Worm (Caenorhabditis elegans) whole organism, late embryonic: ENCODE measurements around the gene spe-36.

ENCODE experiments used
- C08G9.2 ChIP-seq: sonication (generic microtip); optimal IDR thresholded peaks from 2 replicates; lab custom pipeline; 2016; ENCODE audit warnings: mild to moderate bottlenecking, missing genetic modification characterization, moderate library complexity, missing compliant biosample characterization
- F13H6.1 ChIP-seq: sonication (generic microtip); optimal IDR thresholded peaks from 2 replicates; lab custom pipeline; 2016; ENCODE audit warnings: missing genetic modification characterization, missing compliant biosample characterization
- K02D7.2 ChIP-seq: sonication (generic microtip); optimal IDR thresholded peaks from 2 replicates; lab custom pipeline; 2017; ENCODE audit warnings: mild to moderate bottlenecking, missing genetic modification characterization, missing compliant biosample characterization
- K09A11.1 ChIP-seq: sonication (generic microtip); optimal IDR thresholded peaks from 2 replicates; lab custom pipeline; 2017; ENCODE audit warnings: antibody characterized with exemption, mild to moderate bottlenecking, missing genetic modification characterization, missing compliant biosample characterization; ENCODE audit not compliant: insufficient read depth
- Y22D7AL.16 ChIP-seq: sonication (generic microtip); optimal IDR thresholded peaks from 2 replicates; lab custom pipeline; 2016; ENCODE audit warnings: missing genetic modification characterization, missing compliant biosample characterization
- ahr-1 ChIP-seq: sonication (generic microtip); optimal IDR thresholded peaks from 2 replicates; lab custom pipeline; 2016; ENCODE audit warnings: missing genetic modification characterization, missing compliant biosample characterization
- ama-1 ChIP-seq: fragments of 150-350 bp; optimal IDR thresholded peaks from 2 replicates; lab custom pipeline; 2014
- ceh-14 ChIP-seq: sonication (generic microtip); optimal IDR thresholded peaks from 2 replicates; lab custom pipeline; 2016; ENCODE audit warnings: missing genotype, missing genetic modification characterization, missing compliant biosample characterization
- ceh-19 ChIP-seq: fragments of 200-800 bp; sonication (Bioruptor generic); optimal IDR thresholded peaks from 2 replicates; lab custom pipeline; 2018; ENCODE audit warnings: mild to moderate bottlenecking, missing genetic modification characterization, missing compliant biosample characterization
- ceh-2 ChIP-seq: sonication (generic microtip); optimal IDR thresholded peaks from 2 replicates; lab custom pipeline; 2016; ENCODE audit warnings: missing genotype, missing genetic modification characterization, missing compliant biosample characterization
- ceh-22 ChIP-seq: sonication (generic microtip); optimal IDR thresholded peaks from 2 replicates; lab custom pipeline; 2017; ENCODE audit warnings: missing biosample characterization, missing genetic modification characterization
- ceh-24 ChIP-seq: sonication (generic microtip); optimal IDR thresholded peaks from 2 replicates; lab custom pipeline; 2016; ENCODE audit warnings: mild to moderate bottlenecking, missing genetic modification characterization, missing compliant biosample characterization
- ceh-30 ChIP-seq: fragments of 150-350 bp; optimal IDR thresholded peaks from 2 replicates; lab custom pipeline; 2014; ENCODE audit warnings: missing biosample characterization, missing genetic modification characterization
- ceh-31 ChIP-seq: sonication (generic microtip); optimal IDR thresholded peaks from 2 replicates; lab custom pipeline; 2016; ENCODE audit warnings: missing genetic modification characterization, missing compliant biosample characterization
- ceh-34 ChIP-seq: sonication (generic microtip); optimal IDR thresholded peaks from 2 replicates; lab custom pipeline; 2016; ENCODE audit warnings: mild to moderate bottlenecking, missing genetic modification characterization, missing compliant biosample characterization
- ceh-48 ChIP-seq: sonication (generic microtip); optimal IDR thresholded peaks from 2 replicates; lab custom pipeline; 2016; ENCODE audit warnings: missing genetic modification characterization, inconsistent platforms, missing compliant biosample characterization
- ceh-6 ChIP-seq: fragments of 200-800 bp; sonication (Bioruptor generic); optimal IDR thresholded peaks from 2 replicates; lab custom pipeline; 2018; ENCODE audit warnings: mild to moderate bottlenecking, missing genetic modification characterization, missing compliant biosample characterization
- ceh-9 ChIP-seq: sonication (generic microtip); optimal IDR thresholded peaks from 2 replicates; lab custom pipeline; 2016; ENCODE audit warnings: mild to moderate bottlenecking, missing genetic modification characterization, inconsistent platforms, missing compliant biosample characterization
- dmd-4 ChIP-seq: sonication (generic microtip); optimal IDR thresholded peaks from 2 replicates; lab custom pipeline; 2016; ENCODE audit warnings: borderline replicate concordance, missing genetic modification characterization, missing compliant biosample characterization
- dve-1 ChIP-seq: sonication (generic microtip); optimal IDR thresholded peaks from 2 replicates; lab custom pipeline; 2017; ENCODE audit warnings: antibody characterized with exemption, mild to moderate bottlenecking, missing genetic modification characterization, missing compliant biosample characterization
- elt-2 ChIP-seq: sonication (generic microtip); optimal IDR thresholded peaks from 2 replicates; lab custom pipeline; 2016; ENCODE audit warnings: missing genetic modification reagents, missing genetic modification characterization, missing compliant biosample characterization
- elt-4 ChIP-seq: sonication (generic microtip); optimal IDR thresholded peaks from 2 replicates; lab custom pipeline; 2016; ENCODE audit warnings: missing genetic modification characterization, missing compliant biosample characterization
- ets-4 ChIP-seq: sonication (generic microtip); optimal IDR thresholded peaks from 2 replicates; lab custom pipeline; 2016; ENCODE audit warnings: missing genetic modification characterization, missing compliant biosample characterization
- eyg-1 ChIP-seq: sonication (generic microtip); optimal IDR thresholded peaks from 2 replicates; lab custom pipeline; 2016; ENCODE audit warnings: missing genotype, missing genetic modification characterization, missing compliant biosample characterization
- fkh-6 ChIP-seq: sonication (generic microtip); optimal IDR thresholded peaks from 2 replicates; lab custom pipeline; 2016; ENCODE audit warnings: missing genetic modification characterization, missing compliant biosample characterization
- gmeb-2 ChIP-seq: sonication (generic microtip); optimal IDR thresholded peaks from 2 replicates; lab custom pipeline; 2016; ENCODE audit warnings: missing genetic modification characterization, inconsistent platforms, missing compliant biosample characterization
- hlh-15 ChIP-seq: sonication (generic microtip); optimal IDR thresholded peaks from 2 replicates; lab custom pipeline; 2016; ENCODE audit warnings: missing genetic modification characterization, missing compliant biosample characterization
- hlh-30 ChIP-seq: sonication (generic microtip); optimal IDR thresholded peaks from 2 replicates; lab custom pipeline; 2017; ENCODE audit warnings: antibody characterized with exemption, missing genetic modification characterization, missing compliant biosample characterization; ENCODE audit not compliant: insufficient read depth
- hlh-6 ChIP-seq: sonication (generic microtip); optimal IDR thresholded peaks from 2 replicates; lab custom pipeline; 2016; ENCODE audit warnings: missing genotype, missing genetic modification characterization, missing compliant biosample characterization
- madf-2 ChIP-seq: sonication (generic microtip); optimal IDR thresholded peaks from 2 replicates; lab custom pipeline; 2017; ENCODE audit warnings: missing genetic modification characterization, missing compliant biosample characterization
- nfya-1 ChIP-seq: sonication (generic microtip); optimal IDR thresholded peaks from 2 replicates; lab custom pipeline; 2017; ENCODE audit warnings: missing genetic modification characterization, mild to moderate bottlenecking, missing compliant biosample characterization, antibody characterized with exemption, moderate library complexity
- npax-4 ChIP-seq: sonication (generic microtip); optimal IDR thresholded peaks from 2 replicates; lab custom pipeline; 2016; ENCODE audit warnings: missing genetic modification characterization, missing compliant biosample characterization
- pag-3 ChIP-seq: sonication (generic microtip); optimal IDR thresholded peaks from 2 replicates; lab custom pipeline; 2016; ENCODE audit warnings: missing compliant biosample characterization, missing genetic modification characterization, borderline replicate concordance
- pat-9 ChIP-seq: fragments of 200-800 bp; sonication (Bioruptor generic); optimal IDR thresholded peaks from 2 replicates; lab custom pipeline; 2018; ENCODE audit warnings: mild to moderate bottlenecking, missing genetic modification characterization, moderate library complexity, missing compliant biosample characterization
- pax-1 ChIP-seq: fragments of 150-350 bp; optimal IDR thresholded peaks from 2 replicates; lab custom pipeline; 2014; ENCODE audit warnings: missing biosample characterization, missing genetic modification characterization
- pha-4 ChIP-seq: fragments of 150-350 bp; optimal IDR thresholded peaks from 2 replicates; lab custom pipeline; 2018; ENCODE audit warnings: missing biosample characterization, missing genetic modification reagents, missing genetic modification characterization
- pqm-1 ChIP-seq: sonication (generic microtip); optimal IDR thresholded peaks from 2 replicates; lab custom pipeline; 2016; ENCODE audit warnings: missing genetic modification characterization, missing compliant biosample characterization
- ref-2 ChIP-seq: sonication (generic microtip); optimal IDR thresholded peaks from 2 replicates; lab custom pipeline; 2016; ENCODE audit warnings: missing genetic modification characterization, missing compliant biosample characterization
- rnt-1 ChIP-seq: sonication (generic microtip); optimal IDR thresholded peaks from 2 replicates; lab custom pipeline; 2016; ENCODE audit warnings: missing genetic modification characterization, missing compliant biosample characterization
- sdc-2 ChIP-seq: sonication (generic microtip); optimal IDR thresholded peaks from 2 replicates; lab custom pipeline; 2016; ENCODE audit warnings: missing genotype, missing genetic modification characterization, missing compliant biosample characterization
- sox-2 ChIP-seq: fragments of 200-800 bp; sonication (Bioruptor generic); IDR thresholded peaks from 2 replicates; pipeline ENCODE4 v1.3.6; 2022; ENCODE audit warnings: missing genetic modification reagents, missing genetic modification characterization, missing compliant biosample characterization
- sox-4 ChIP-seq: sonication (generic microtip); optimal IDR thresholded peaks from 2 replicates; lab custom pipeline; 2017; ENCODE audit warnings: mild to moderate bottlenecking, missing genetic modification characterization, inconsistent platforms, missing compliant biosample characterization
- syd-9 ChIP-seq: sonication (generic microtip); optimal IDR thresholded peaks from 2 replicates; lab custom pipeline; 2016; ENCODE audit warnings: mild to moderate bottlenecking, missing genetic modification characterization, moderate library complexity, missing compliant biosample characterization
- tbx-7 ChIP-seq: sonication (generic microtip); optimal IDR thresholded peaks from 2 replicates; lab custom pipeline; 2016; ENCODE audit warnings: missing genotype, missing genetic modification characterization, missing compliant biosample characterization
- ttx-3 ChIP-seq: sonication (generic microtip); optimal IDR thresholded peaks from 2 replicates; lab custom pipeline; 2016; ENCODE audit warnings: missing genetic modification reagents, missing genetic modification characterization, missing compliant biosample characterization
- unc-55 ChIP-seq: sonication (generic microtip); optimal IDR thresholded peaks from 2 replicates; lab custom pipeline; 2017; ENCODE audit warnings: missing biosample characterization, missing genetic modification reagents, missing genetic modification characterization
- unc-86 ChIP-seq: sonication (generic microtip); optimal IDR thresholded peaks from 2 replicates; lab custom pipeline; 2016; ENCODE audit warnings: missing genetic modification characterization, missing compliant biosample characterization
- zip-5 ChIP-seq: sonication (generic microtip); optimal IDR thresholded peaks from 2 replicates; lab custom pipeline; 2016; ENCODE audit warnings: missing genetic modification characterization, missing compliant biosample characterization
- ztf-16 ChIP-seq: sonication (generic microtip); optimal IDR thresholded peaks from 2 replicates; lab custom pipeline; 2017; ENCODE audit warnings: missing genetic modification characterization, missing compliant biosample characterization

The spe-36 gene

DNA sequence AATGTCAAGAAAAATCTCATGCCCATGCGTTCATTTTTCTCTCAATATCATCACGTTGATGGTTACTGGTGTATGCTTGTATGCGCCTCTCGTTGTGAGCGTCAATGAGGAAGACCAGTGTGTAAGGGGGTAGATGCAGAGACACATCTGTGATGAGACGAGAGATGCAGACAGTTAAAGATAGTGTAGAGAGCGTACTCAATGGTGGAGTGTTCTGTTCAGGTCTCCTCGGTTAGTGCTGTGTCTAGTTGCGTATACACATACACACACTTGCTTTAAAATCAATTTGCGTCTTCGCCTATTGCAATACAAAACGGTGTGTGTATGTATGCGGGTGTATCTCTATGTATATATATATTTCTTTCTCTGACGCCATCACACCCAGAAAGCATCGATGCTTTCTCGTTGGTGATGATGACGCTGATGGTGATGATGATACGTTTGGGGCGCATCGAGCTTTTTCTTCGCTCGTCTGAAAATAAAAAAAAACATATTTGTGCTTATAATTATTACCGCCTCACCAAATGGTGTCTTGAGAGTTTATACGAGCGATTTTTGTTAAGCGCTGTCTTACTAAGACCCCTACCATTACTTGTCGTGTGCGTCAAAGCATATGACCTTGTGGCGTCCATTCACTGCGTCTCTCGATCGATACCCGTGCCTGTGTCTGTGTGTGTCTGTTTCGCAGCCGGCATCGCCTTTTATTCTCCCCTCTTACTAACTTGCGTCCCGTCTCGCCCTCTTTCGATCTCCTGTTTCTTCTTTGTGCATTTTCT is 1.5 kb upstream of the spe-36 start, which contains the start of gene F40F11.3 (continued):
- TF ChIP-seq unc-55 (GFP tag; lab: Kevin White, UChicago) (peak; percentile 86), ama-1 (no peak), pat-9 (peak; percentile 31), elt-2 (tag; lab: Kevin White, UChicago) (no peak), ztf-16 (no peak), ttx-3 (tag; lab: Kevin White, UChicago) (peak; percentile 23), dve-1 (peak; percentile 77), ets-4 (tag; lab: Kevin White, UChicago) (no peak), zip-5 (tag; lab: Kevin White, UChicago) (no peak), pag-3 (no peak), ceh-19 (peak; percentile 41), syd-9 (tag; lab: Kevin White, UChicago) (no peak), dmd-4 (tag; lab: Kevin White, UChicago) (no peak), hlh-6 (tag; lab: Kevin White, UChicago) (no peak), ceh-48 (tag; lab: Kevin White, UChicago) (peak; percentile 33), tbx-7 (no peak), C08G9.2 (tag; lab: Kevin White, UChicago) (no peak), K09A11.1 (tag; lab: Kevin White, UChicago) (peak; percentile 1), hlh-15 (tag; lab: Kevin White, UChicago) (no peak), eyg-1 (tag; lab: Kevin White, UChicago) (no peak), ceh-30 (tag; lab: Kevin White, UChicago) (peak; percentile 37), gmeb-2 (no peak), ceh-6 (GFP tag; lab: Kevin White, UChicago) (peak; percentile 16), ceh-34 (tag; lab: Kevin White, UChicago) (peak; percentile 70), hlh-30 (peak; percentile 68), ceh-14 (tag; lab: Kevin White, UChicago) (peak; percentile 36), ref-2 (peak; percentile 80), K02D7.2 (tag; lab: Kevin White, UChicago) (no peak)

DNA sequence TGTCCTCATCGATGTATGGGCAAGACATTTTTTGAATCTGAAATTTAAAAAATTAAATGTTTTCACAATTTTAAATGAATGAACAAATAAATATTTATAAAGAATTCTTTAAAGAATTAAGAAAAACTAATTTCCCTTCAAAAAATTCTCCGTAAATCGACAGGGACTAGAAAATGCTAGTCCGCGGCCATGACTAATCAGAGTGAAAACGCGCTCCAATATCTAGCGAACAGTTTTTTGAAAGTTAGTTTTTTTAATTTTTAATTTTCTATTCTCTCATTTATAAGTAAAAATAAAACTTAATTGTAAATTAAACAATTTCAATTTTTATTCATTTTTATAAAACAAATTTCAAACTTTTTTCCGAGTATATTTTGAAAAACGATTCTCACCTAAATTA is 755 bp upstream of the spe-36 start:
- TF ChIP-seq ceh-22 (tag; lab: Kevin White, UChicago) (no peak), sox-2 (GFP tag; lab: Robert Waterston, UW) (no peak), Y22D7AL.16 (tag; lab: Kevin White, UChicago) (no peak), ttx-3 (tag; lab: Kevin White, UChicago) (no peak), ceh-48 (tag; lab: Kevin White, UChicago) (no peak), hlh-15 (tag; lab: Kevin White, UChicago) (no peak), madf-2 (no peak), tbx-7 (no peak), syd-9 (tag; lab: Kevin White, UChicago) (no peak), ceh-24 (tag; lab: Kevin White, UChicago) (no peak), hlh-30 (no peak), nfya-1 (no peak), fkh-6 (no peak), unc-86 (tag; lab: Kevin White, UChicago) (no peak), pha-4 (tag; lab: Kevin White, UChicago) (no peak), ceh-34 (tag; lab: Kevin White, UChicago) (no peak), ceh-6 (GFP tag; lab: Kevin White, UChicago) (no peak), npax-4 (no peak), ceh-9 (tag; lab: Kevin White, UChicago) (no peak), sox-4 (tag; lab: Kevin White, UChicago) (no peak), ets-4 (tag; lab: Kevin White, UChicago) (peak; percentile 44), ama-1 (no peak), hlh-6 (tag; lab: Kevin White, UChicago) (no peak), rnt-1 (tag; lab: Kevin White, UChicago) (no peak), zip-5 (tag; lab: Kevin White, UChicago) (peak; percentile 66), eyg-1 (tag; lab: Kevin White, UChicago) (no peak), pqm-1 (no peak), ahr-1 (tag; lab: Kevin White, UChicago) (no peak), ceh-2 (tag; lab: Kevin White, UChicago) (peak; percentile 36), elt-4 (tag; lab: Kevin White, UChicago) (no peak), ceh-31 (tag; lab: Kevin White, UChicago) (peak; percentile 12), ceh-14 (tag; lab: Kevin White, UChicago) (no peak), elt-2 (tag; lab: Kevin White, UChicago) (no peak), pat-9 (no peak), ceh-30 (tag; lab: Kevin White, UChicago) (no peak), pax-1 (tag; lab: Kevin White, UChicago) (no peak), sdc-2 (tag; lab: Kevin White, UChicago) (no peak), F13H6.1 (no peak)
